Fruit fly (Drosophila melanogaster): ENCODE results near the gene Nlp.

DNA sequence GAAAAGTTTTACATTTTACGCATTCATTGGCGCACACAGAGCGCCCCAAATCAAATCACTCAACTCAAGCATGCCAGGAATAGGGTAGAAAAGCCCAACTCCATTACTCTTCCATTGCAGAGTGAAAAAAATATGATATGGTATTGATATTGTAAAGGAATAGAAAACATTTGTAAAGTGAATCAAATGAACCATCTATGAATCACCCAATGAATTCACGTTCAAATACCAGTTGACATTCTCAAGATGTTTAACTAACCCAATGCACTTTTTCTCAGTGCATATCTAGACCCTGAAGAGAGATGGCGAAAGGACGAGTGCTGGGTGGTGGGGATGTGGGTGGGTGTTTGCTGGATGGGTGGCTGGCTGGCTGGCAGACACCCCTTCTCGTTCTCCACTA, 26.0 kb upstream of the Nlp start:
- TF ChIP-seq ERR (GFP tag; optimal IDR thresholded peaks at IDR 0.05) = no peak
- TF ChIP-seq Deaf1 (tag; optimal IDR thresholded peaks at IDR 0.05) = peak; percentile 1
- no peak for TF ChIP-seq tll (GFP tag; optimal IDR thresholded peaks at IDR 0.05)
- no peak for TF ChIP-seq CG17568 (GFP tag; optimal IDR thresholded peaks at IDR 0.05)
- no peak for TF ChIP-seq CTCF (GFP tag; optimal IDR thresholded peaks at IDR 0.05)
- TF ChIP-seq ems (GFP tag; optimal IDR thresholded peaks at IDR 0.05) = no peak
- no peak for TF ChIP-seq nmo (GFP tag; optimal IDR thresholded peaks at IDR 0.05)
- TF ChIP-seq CG11398 (GFP tag; optimal IDR thresholded peaks at IDR 0.05) = no peak
- TF ChIP-seq CG3838 (GFP tag; optimal IDR thresholded peaks at IDR 0.05) = no peak
- no peak for TF ChIP-seq CG2889 (GFP tag; IDR thresholded peaks at IDR 0.05)
- TF ChIP-seq dysf (GFP tag; IDR thresholded peaks at IDR 0.05) = peak; percentile 51; the same call in 1 of the 3 replicates

All from whole organism, embryonic.